Worm (Caenorhabditis elegans) whole organism, late embryonic: ENCODE results near the gene Y41G9A.17.

ENCODE experiments used
- C08G9.2 ChIP-seq: sonication (generic microtip); optimal IDR thresholded peaks from 2 replicates; lab custom pipeline; 2016; ENCODE audit warnings: mild to moderate bottlenecking, missing genetic modification characterization, moderate library complexity, missing compliant biosample characterization
- F13H6.1 ChIP-seq: sonication (generic microtip); optimal IDR thresholded peaks from 2 replicates; lab custom pipeline; 2016; ENCODE audit warnings: missing genetic modification characterization, missing compliant biosample characterization
- T23F11.4 ChIP-seq: fragments of 200-800 bp; sonication (Bioruptor generic); optimal IDR thresholded peaks from 2 replicates; lab custom pipeline; 2018; ENCODE audit warnings: mild to moderate bottlenecking, missing genetic modification characterization, missing compliant biosample characterization
- Y22D7AL.16 ChIP-seq: sonication (generic microtip); optimal IDR thresholded peaks from 2 replicates; lab custom pipeline; 2016; ENCODE audit warnings: missing genetic modification characterization, missing compliant biosample characterization
- ama-1 ChIP-seq: fragments of 150-350 bp; optimal IDR thresholded peaks from 2 replicates; lab custom pipeline; 2014
- ceh-18 ChIP-seq: sonication (generic microtip); optimal IDR thresholded peaks from 2 replicates; lab custom pipeline; 2016; ENCODE audit warnings: missing genetic modification characterization, missing compliant biosample characterization
- ceh-22 ChIP-seq: sonication (generic microtip); optimal IDR thresholded peaks from 2 replicates; lab custom pipeline; 2017; ENCODE audit warnings: missing biosample characterization, missing genetic modification characterization
- ceh-31 ChIP-seq: sonication (generic microtip); optimal IDR thresholded peaks from 2 replicates; lab custom pipeline; 2016; ENCODE audit warnings: missing genetic modification characterization, missing compliant biosample characterization
- ceh-34 ChIP-seq: sonication (generic microtip); optimal IDR thresholded peaks from 2 replicates; lab custom pipeline; 2016; ENCODE audit warnings: mild to moderate bottlenecking, missing genetic modification characterization, missing compliant biosample characterization
- ceh-6 ChIP-seq: fragments of 200-800 bp; sonication (Bioruptor generic); optimal IDR thresholded peaks from 2 replicates; lab custom pipeline; 2018; ENCODE audit warnings: mild to moderate bottlenecking, missing genetic modification characterization, missing compliant biosample characterization
- ceh-9 ChIP-seq: sonication (generic microtip); optimal IDR thresholded peaks from 2 replicates; lab custom pipeline; 2016; ENCODE audit warnings: mild to moderate bottlenecking, missing genetic modification characterization, inconsistent platforms, missing compliant biosample characterization
- che-1 ChIP-seq: sonication (generic microtip); optimal IDR thresholded peaks from 2 replicates; lab custom pipeline; 2016; ENCODE audit warnings: mild to moderate bottlenecking, missing genetic modification characterization, missing compliant biosample characterization
- elt-2 ChIP-seq: sonication (generic microtip); optimal IDR thresholded peaks from 2 replicates; lab custom pipeline; 2016; ENCODE audit warnings: missing genetic modification reagents, missing genetic modification characterization, missing compliant biosample characterization
- ets-4 ChIP-seq: sonication (generic microtip); optimal IDR thresholded peaks from 2 replicates; lab custom pipeline; 2016; ENCODE audit warnings: missing genetic modification characterization, missing compliant biosample characterization
- eyg-1 ChIP-seq: sonication (generic microtip); optimal IDR thresholded peaks from 2 replicates; lab custom pipeline; 2016; ENCODE audit warnings: missing genotype, missing genetic modification characterization, missing compliant biosample characterization
- fax-1 ChIP-seq: sonication (generic microtip); optimal IDR thresholded peaks from 2 replicates; lab custom pipeline; 2016; ENCODE audit warnings: missing genotype, missing genetic modification characterization, missing compliant biosample characterization
- fkh-10 ChIP-seq: fragments of 150-350 bp; optimal IDR thresholded peaks from 2 replicates; lab custom pipeline; 2014; ENCODE audit warnings: missing biosample characterization, missing genetic modification reagents, missing genetic modification characterization
- fkh-6 ChIP-seq: sonication (generic microtip); optimal IDR thresholded peaks from 2 replicates; lab custom pipeline; 2016; ENCODE audit warnings: missing genetic modification characterization, missing compliant biosample characterization
- gmeb-2 ChIP-seq: sonication (generic microtip); optimal IDR thresholded peaks from 2 replicates; lab custom pipeline; 2016; ENCODE audit warnings: missing genetic modification characterization, inconsistent platforms, missing compliant biosample characterization
- hlh-15 ChIP-seq: sonication (generic microtip); optimal IDR thresholded peaks from 2 replicates; lab custom pipeline; 2016; ENCODE audit warnings: missing genetic modification characterization, missing compliant biosample characterization
- hlh-6 ChIP-seq: sonication (generic microtip); optimal IDR thresholded peaks from 2 replicates; lab custom pipeline; 2016; ENCODE audit warnings: missing genotype, missing genetic modification characterization, missing compliant biosample characterization
- hlh-8 ChIP-seq: sonication (generic microtip); optimal IDR thresholded peaks from 2 replicates; lab custom pipeline; 2016; ENCODE audit warnings: missing genotype, missing genetic modification characterization, missing compliant biosample characterization
- lim-6 ChIP-seq: sonication (generic microtip); optimal IDR thresholded peaks from 2 replicates; lab custom pipeline; 2016; ENCODE audit warnings: missing genetic modification characterization, missing compliant biosample characterization
- madf-2 ChIP-seq: sonication (generic microtip); optimal IDR thresholded peaks from 2 replicates; lab custom pipeline; 2017; ENCODE audit warnings: missing genetic modification characterization, missing compliant biosample characterization
- mec-3 ChIP-seq: sonication (generic microtip); optimal IDR thresholded peaks from 2 replicates; lab custom pipeline; 2016; ENCODE audit warnings: borderline replicate concordance, missing genetic modification characterization, missing compliant biosample characterization
- nfya-1 ChIP-seq: sonication (generic microtip); optimal IDR thresholded peaks from 2 replicates; lab custom pipeline; 2017; ENCODE audit warnings: missing genetic modification characterization, mild to moderate bottlenecking, missing compliant biosample characterization, antibody characterized with exemption, moderate library complexity
- nhr-11 ChIP-seq: fragments of 150-350 bp; optimal IDR thresholded peaks from 2 replicates; lab custom pipeline; 2014; ENCODE audit warnings: missing biosample characterization, missing genetic modification characterization
- nhr-232 ChIP-seq: sonication (generic microtip); optimal IDR thresholded peaks from 2 replicates; lab custom pipeline; 2016; ENCODE audit warnings: missing genetic modification characterization, missing compliant biosample characterization
- npax-4 ChIP-seq: sonication (generic microtip); optimal IDR thresholded peaks from 2 replicates; lab custom pipeline; 2016; ENCODE audit warnings: missing genetic modification characterization, missing compliant biosample characterization
- odd-2 ChIP-seq: sonication (generic microtip); optimal IDR thresholded peaks from 2 replicates; lab custom pipeline; 2017; ENCODE audit warnings: antibody characterized with exemption, mild to moderate bottlenecking, missing genetic modification characterization, missing compliant biosample characterization
- pag-3 ChIP-seq: sonication (generic microtip); optimal IDR thresholded peaks from 2 replicates; lab custom pipeline; 2016; ENCODE audit warnings: missing compliant biosample characterization, missing genetic modification characterization, borderline replicate concordance
- pat-9 ChIP-seq: fragments of 200-800 bp; sonication (Bioruptor generic); optimal IDR thresholded peaks from 2 replicates; lab custom pipeline; 2018; ENCODE audit warnings: mild to moderate bottlenecking, missing genetic modification characterization, moderate library complexity, missing compliant biosample characterization
- pax-1 ChIP-seq: fragments of 150-350 bp; optimal IDR thresholded peaks from 2 replicates; lab custom pipeline; 2014; ENCODE audit warnings: missing biosample characterization, missing genetic modification characterization
- pha-2 ChIP-seq: sonication (generic microtip); optimal IDR thresholded peaks from 2 replicates; lab custom pipeline; 2017; ENCODE audit warnings: mild to moderate bottlenecking, missing genetic modification characterization, missing compliant biosample characterization
- pha-4 ChIP-seq: fragments of 150-350 bp; optimal IDR thresholded peaks from 2 replicates; lab custom pipeline; 2018; ENCODE audit warnings: missing biosample characterization, missing genetic modification reagents, missing genetic modification characterization
- pros-1 ChIP-seq: fragments of 150-350 bp; optimal IDR thresholded peaks from 2 replicates; lab custom pipeline; 2014; ENCODE audit warnings: missing biosample characterization, missing genetic modification reagents, missing genetic modification characterization
- rnt-1 ChIP-seq: sonication (generic microtip); optimal IDR thresholded peaks from 2 replicates; lab custom pipeline; 2016; ENCODE audit warnings: missing genetic modification characterization, missing compliant biosample characterization
- syd-9 ChIP-seq: sonication (generic microtip); optimal IDR thresholded peaks from 2 replicates; lab custom pipeline; 2016; ENCODE audit warnings: mild to moderate bottlenecking, missing genetic modification characterization, moderate library complexity, missing compliant biosample characterization
- unc-3 ChIP-seq, 2 experiments: fragments of 200-800 bp in 1 of 2; sonication (Bioruptor generic) in 1 of 2; sonication (generic microtip) in 1 of 2; conservative IDR thresholded peaks in 1 of 2; optimal IDR thresholded peaks in 1 of 2; 2 replicates each; pipeline versions ENCODE4 v1.3.6 to Lab custom; 2016 to 2022; ENCODE audit warnings: missing compliant biosample characterization in 2 of 2, missing genetic modification characterization in 2 of 2, missing genetic modification reagents in 1 of 2
- unc-42 ChIP-seq: sonication (generic microtip); optimal IDR thresholded peaks from 2 replicates; lab custom pipeline; 2016; ENCODE audit warnings: missing genotype, missing genetic modification characterization, missing compliant biosample characterization
- unc-86 ChIP-seq: sonication (generic microtip); optimal IDR thresholded peaks from 2 replicates; lab custom pipeline; 2016; ENCODE audit warnings: missing genetic modification characterization, missing compliant biosample characterization
- zip-5 ChIP-seq: sonication (generic microtip); optimal IDR thresholded peaks from 2 replicates; lab custom pipeline; 2016; ENCODE audit warnings: missing genetic modification characterization, missing compliant biosample characterization
- ztf-16 ChIP-seq: sonication (generic microtip); optimal IDR thresholded peaks from 2 replicates; lab custom pipeline; 2017; ENCODE audit warnings: missing genetic modification characterization, missing compliant biosample characterization

Y41G9A.17 gene

DNA sequence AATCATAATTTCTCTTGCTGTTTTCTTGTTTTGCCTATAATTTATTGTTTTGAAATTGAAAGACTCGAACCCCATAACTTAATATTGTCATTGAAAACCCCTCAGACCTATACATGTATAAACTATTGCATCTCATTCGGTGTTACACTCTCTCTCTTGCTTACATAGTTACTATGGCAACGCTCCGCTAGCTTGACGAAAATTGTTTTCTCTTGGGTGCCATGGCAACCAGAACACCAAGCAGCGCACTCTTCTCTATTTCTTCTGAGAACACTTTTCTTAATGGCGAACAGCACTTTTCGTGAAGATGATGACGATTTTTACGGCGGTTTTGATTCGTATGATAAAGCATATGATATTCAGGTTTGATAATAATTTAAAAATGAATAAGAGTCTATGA, 15.6 kb downstream of the Y41G9A.17 start, which contains the start of gene osm-5:
Gene osm-5 (plus strand): TSS at position 268 of the 400 bp plus-strand sequence.
- TF ChIP-seq pha-4 (tag; lab: Kevin White, UChicago): no peak
- no peak for TF ChIP-seq eyg-1 (tag; lab: Kevin White, UChicago)
- no peak for TF ChIP-seq madf-2
- no peak for TF ChIP-seq hlh-6 (tag; lab: Kevin White, UChicago)
- no peak for TF ChIP-seq unc-42 (tag; lab: Kevin White, UChicago)
- no peak for TF ChIP-seq nhr-232
- TF ChIP-seq odd-2 (tag; lab: Kevin White, UChicago): no peak
- TF ChIP-seq mec-3 (tag; lab: Kevin White, UChicago): no peak
- TF ChIP-seq zip-5 (tag; lab: Kevin White, UChicago): no peak
- no peak for TF ChIP-seq pros-1 (tag; lab: Kevin White, UChicago)
- TF ChIP-seq syd-9 (tag; lab: Kevin White, UChicago): no peak
- TF ChIP-seq ama-1 (lab: Kevin White, UChicago): no peak
- TF ChIP-seq elt-2 (tag; lab: Kevin White, UChicago): no peak
- TF ChIP-seq pat-9 (tag; lab: Kevin White, UChicago): no peak
- TF ChIP-seq hlh-8 (tag; lab: Kevin White, UChicago): no peak
- no peak for TF ChIP-seq fkh-6 (tag; lab: Kevin White, UChicago)
- TF ChIP-seq ceh-22 (tag; lab: Kevin White, UChicago): no peak
- no peak for TF ChIP-seq ztf-16 (tag; lab: Kevin White, UChicago)
- TF ChIP-seq nhr-11 (tag; lab: Kevin White, UChicago): no peak

DNA sequence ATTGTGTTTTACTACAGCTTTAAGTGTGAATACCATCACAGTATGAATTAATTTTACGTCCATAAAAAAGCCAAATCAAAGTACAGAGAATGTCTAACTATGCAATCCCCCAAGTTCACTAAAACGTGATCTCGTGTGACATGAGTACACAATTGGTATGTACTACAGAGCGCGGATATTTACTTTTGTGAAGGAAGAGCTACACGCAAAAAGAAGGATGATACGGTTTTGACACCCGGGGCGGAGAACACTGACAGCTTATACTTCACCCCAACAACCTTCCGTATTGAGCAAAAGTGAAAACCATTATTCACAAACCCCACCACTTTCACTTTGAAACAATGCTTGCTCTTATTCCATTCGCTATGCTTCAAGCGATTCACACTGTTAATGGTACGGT, 17.8 kb downstream of the Y41G9A.17 start, which contains the start of gene nspg-5:
Gene nspg-5 (plus strand): TSS at position 301 of the 400 bp plus-strand sequence.
- TF ChIP-seq ceh-9 (no peak), pax-1 (peak; percentile 2)
- TF ChIP-seq, all 69 proteins: peak for 1

DNA sequence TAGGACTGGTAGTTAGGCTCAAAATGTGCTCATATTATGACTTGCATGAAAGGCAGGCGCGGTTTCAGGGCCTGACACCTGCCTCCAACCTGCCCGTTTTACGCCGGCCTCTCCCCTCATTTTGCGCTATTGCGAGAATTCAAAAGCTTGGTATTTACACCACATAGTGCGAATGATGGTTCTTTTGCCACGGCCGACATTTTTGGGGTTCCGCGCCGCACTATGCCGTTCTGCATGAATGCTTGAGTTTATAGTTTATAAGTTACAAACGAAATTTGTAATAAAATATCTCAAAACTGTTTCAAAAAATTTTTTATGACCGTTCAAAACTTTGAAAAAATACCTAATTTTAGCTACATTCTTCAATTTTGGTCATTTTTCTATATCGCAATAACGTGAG, 21.5 kb downstream of the Y41G9A.17 start:
- TF ChIP-seq gmeb-2 (tag; lab: Kevin White, UChicago) (no peak), syd-9 (tag; lab: Kevin White, UChicago) (no peak), ceh-34 (tag; lab: Kevin White, UChicago) (no peak), ama-1 (lab: Kevin White, UChicago) (no peak), ceh-31 (no peak), unc-3 (GFP tag; conservative IDR thresholded peaks at IDR 0.05; lab: Robert Waterston, UW) (no peak), unc-3 (tag; optimal IDR thresholded peaks at IDR 0.05; lab: Kevin White, UChicago) (no peak), fkh-10 (GFP tag; lab: Kevin White, UChicago) (no peak), pat-9 (tag; lab: Kevin White, UChicago) (no peak), che-1 (tag; lab: Kevin White, UChicago) (no peak), pha-2 (tag; lab: Kevin White, UChicago) (no peak), Y22D7AL.16 (tag; lab: Kevin White, UChicago) (no peak), C08G9.2 (tag; lab: Kevin White, UChicago) (no peak), pag-3 (tag; lab: Kevin White, UChicago) (no peak), ceh-9 (no peak), lim-6 (tag; lab: Kevin White, UChicago) (no peak), F13H6.1 (tag; lab: Kevin White, UChicago) (no peak), fax-1 (tag; lab: Kevin White, UChicago) (no peak), eyg-1 (tag; lab: Kevin White, UChicago) (no peak), ets-4 (tag; lab: Kevin White, UChicago) (no peak), pros-1 (tag; lab: Kevin White, UChicago) (no peak)
- TF ChIP-seq, all 69 proteins: peak for 0

DNA sequence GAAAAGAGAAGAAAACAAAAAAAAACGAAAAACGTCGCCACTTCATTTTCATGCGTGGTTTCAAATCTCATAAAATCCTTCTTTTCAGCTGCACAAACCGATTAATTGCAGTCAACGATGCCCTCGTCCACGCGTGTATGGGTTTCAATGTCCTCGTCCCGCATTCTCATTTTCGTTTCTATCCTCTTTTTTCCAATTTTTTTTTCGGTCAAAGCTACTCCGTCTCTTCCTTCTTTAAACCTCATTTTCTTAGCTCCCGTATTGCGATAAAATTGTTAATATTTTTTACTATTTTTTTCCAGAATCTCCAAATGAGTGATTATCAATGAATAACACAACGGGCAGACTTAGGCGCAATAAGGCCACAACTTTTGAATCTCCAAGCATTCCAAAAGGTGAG, 23.4 kb downstream of the Y41G9A.17 start, which contains the start of gene aakg-3:
Gene aakg-3 (plus strand): TSS at position 301 of the 400 bp plus-strand sequence.
- TF ChIP-seq hlh-15 (tag; lab: Kevin White, UChicago) (no peak), T23F11.4 (no peak), pha-4 (tag; lab: Kevin White, UChicago) (no peak), ceh-6 (GFP tag; lab: Kevin White, UChicago) (no peak), fkh-10 (GFP tag; lab: Kevin White, UChicago) (no peak), rnt-1 (tag; lab: Kevin White, UChicago) (no peak), gmeb-2 (tag; lab: Kevin White, UChicago) (no peak), unc-86 (tag; lab: Kevin White, UChicago) (no peak), npax-4 (no peak), ceh-18 (tag; lab: Kevin White, UChicago) (no peak), nfya-1 (no peak)
- TF ChIP-seq, all 69 proteins: peak for 0
